Worm (Caenorhabditis elegans): ENCODE measurements around the gene Y105C5A.1268.

- no peak for TF ChIP-seq nhr-77 (tag; optimal IDR thresholded peaks at IDR 0.05)
- TF ChIP-seq nhr-237 (tag; optimal IDR thresholded peaks at IDR 0.05) = no peak
- TF ChIP-seq mdl-1 (tag; optimal IDR thresholded peaks at IDR 0.05) = no peak
- no peak for TF ChIP-seq snpc-4 (tag; optimal IDR thresholded peaks at IDR 0.05)
These were observed 38.3 kb upstream of the Y105C5A.1268 start for ce11 chrIV:15684521-15684920.
